Worm (Caenorhabditis elegans): ENCODE measurements around the gene W02D7.4.

DNA sequence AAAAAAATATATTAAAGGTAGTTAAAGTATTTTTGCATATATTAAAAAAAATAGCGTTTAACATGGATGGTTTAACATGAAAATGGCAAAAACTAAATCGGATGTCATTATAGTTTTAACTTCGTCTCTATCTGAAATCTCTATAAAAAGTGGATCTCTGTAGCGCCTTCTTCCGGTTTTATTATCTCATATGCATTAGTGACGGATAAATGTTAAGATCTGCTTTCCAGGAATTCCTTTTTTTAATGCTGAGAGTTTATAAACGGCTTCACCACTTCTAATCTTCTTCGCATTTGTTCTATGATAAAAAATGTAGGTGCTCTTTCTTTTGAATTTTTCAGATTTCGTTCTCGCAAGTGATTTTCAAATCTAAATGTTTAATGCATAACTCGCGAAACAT lies 45.0 kb upstream of the W02D7.4 start:
- no peak for TF ChIP-seq him-1 (tag; optimal IDR thresholded peaks at IDR 0.05)
- TF ChIP-seq dao-5 (tag; optimal IDR thresholded peaks at IDR 0.05) = no peak
- TF ChIP-seq W03F9.2 (tag; optimal IDR thresholded peaks at IDR 0.05) = no peak
